Fruit fly (Drosophila melanogaster) whole organism, embryonic: ENCODE results near the gene pav.

Experiments used
- Atf-2 ChIP-seq: fragments of 200-800 bp; sonication (Bioruptor generic); optimal IDR thresholded peaks from 2 replicates; lab custom pipeline; 2016; ENCODE audit warnings: missing biosample characterization, missing genetic modification characterization
- Atf3 ChIP-seq: fragments of 200-800 bp; sonication (Bioruptor generic); optimal IDR thresholded peaks from 3 replicates; lab custom pipeline; 2016; ENCODE audit warnings: missing biosample characterization, missing genetic modification characterization
- CG10321 ChIP-seq: fragments of 200-800 bp; sonication (Bioruptor generic); IDR thresholded peaks from 2 replicates; pipeline ENCODE4 v1.3.6; 2022; ENCODE audit warnings: missing biosample characterization, missing genetic modification characterization
- CG11560 ChIP-seq: fragments of 200-800 bp; sonication (Bioruptor generic); IDR thresholded peaks from 3 replicates; pipeline ENCODE4 v1.3.6; 2022; ENCODE audit warnings: missing biosample characterization, missing genetic modification characterization
- CG11695 ChIP-seq: fragments of 200-800 bp; sonication (Bioruptor generic); IDR thresholded peaks from 3 replicates; pipeline ENCODE4 v1.3.6; 2022; ENCODE audit warnings: missing biosample characterization, missing genetic modification characterization
- CG12769 ChIP-seq: fragments of 200-800 bp; sonication (Bioruptor generic); optimal IDR thresholded peaks from 2 replicates; lab custom pipeline; 2019; ENCODE audit warnings: missing biosample characterization, mild to moderate bottlenecking, missing genetic modification characterization, moderate library complexity
- CG13296 ChIP-seq: fragments of 200-800 bp; sonication (Bioruptor generic); optimal IDR thresholded peaks from 3 replicates; lab custom pipeline; 2018; ENCODE audit warnings: missing biosample characterization, mild to moderate bottlenecking, missing genetic modification characterization
- CG13894 ChIP-seq: fragments of 200-800 bp; sonication (Bioruptor generic); optimal IDR thresholded peaks from 3 replicates; lab custom pipeline; 2018; ENCODE audit warnings: missing biosample characterization, mild to moderate bottlenecking, missing genetic modification characterization, moderate library complexity
- CG14050 ChIP-seq: fragments of 200-800 bp; sonication (Bioruptor generic); IDR thresholded peaks from 3 replicates; pipeline ENCODE4 v1.3.6; 2022; ENCODE audit warnings: missing biosample characterization, missing genetic modification characterization
- CG16815 ChIP-seq: fragments of 200-800 bp; sonication (Bioruptor generic); optimal IDR thresholded peaks from 3 replicates; lab custom pipeline; 2017; ENCODE audit warnings: missing biosample characterization, mild to moderate bottlenecking, missing genetic modification characterization
- CG18262 ChIP-seq: fragments of 200-800 bp; optimal IDR thresholded peaks from 3 replicates; lab custom pipeline; 2019; ENCODE audit warnings: missing biosample characterization, mild to moderate bottlenecking, missing genetic modification characterization, moderate library complexity
- CG18599 ChIP-seq: fragments of 200-800 bp; sonication (Bioruptor generic); optimal IDR thresholded peaks from 3 replicates; lab custom pipeline; 2017; ENCODE audit warnings: missing biosample characterization, missing genetic modification characterization, mild to moderate bottlenecking, moderate library complexity, missing genetic modification reagents
- CG32772 ChIP-seq: fragments of 200-800 bp; sonication (Bioruptor generic); IDR thresholded peaks from 2 replicates; pipeline ENCODE4 v1.3.6; 2022; ENCODE audit warnings: missing biosample characterization, missing genetic modification characterization
- CG42726 ChIP-seq: fragments of 200-800 bp; sonication (Bioruptor generic); IDR thresholded peaks from 2 replicates; pipeline ENCODE4 v1.3.6; 2022; ENCODE audit warnings: missing biosample characterization, missing genetic modification characterization; ENCODE audit not compliant: partially characterized antibody
- CG5180 ChIP-seq: fragments of 200-800 bp; sonication (Bioruptor generic); optimal IDR thresholded peaks from 3 replicates; lab custom pipeline; 2017; ENCODE audit warnings: missing biosample characterization, missing genetic modification characterization, mild to moderate bottlenecking, moderate library complexity, missing genetic modification reagents
- CG8281 ChIP-seq: fragments of 200-800 bp; sonication (Bioruptor generic); optimal IDR thresholded peaks from 2 replicates; lab custom pipeline; 2018; ENCODE audit warnings: missing biosample characterization, mild to moderate bottlenecking, missing genetic modification characterization, moderate library complexity
- CG8478 ChIP-seq: fragments of >200 bp; optimal IDR thresholded peaks from 2 replicates; lab custom pipeline; 2018
- CkIIα-i1 ChIP-seq: fragments of 200-800 bp; sonication (Bioruptor generic); IDR thresholded peaks from 2 replicates; pipeline ENCODE4 v1.3.6; 2022; ENCODE audit warnings: missing biosample characterization, missing genetic modification characterization
- Deaf1 ChIP-seq: fragments of 200-800 bp; optimal IDR thresholded peaks from 3 replicates; lab custom pipeline; 2019; ENCODE audit warnings: missing biosample characterization, mild to moderate bottlenecking, missing genetic modification characterization, moderate library complexity
- HHEX ChIP-seq: fragments of 200-800 bp; sonication (Bioruptor generic); optimal IDR thresholded peaks from 3 replicates; lab custom pipeline; 2017; ENCODE audit warnings: missing biosample characterization, mild to moderate bottlenecking, missing genetic modification characterization, missing genetic modification reagents
- Hey ChIP-seq: fragments of 200-800 bp; sonication (Bioruptor generic); optimal IDR thresholded peaks from 3 replicates; lab custom pipeline; 2018; ENCODE audit warnings: missing biosample characterization, mild to moderate bottlenecking, missing genetic modification characterization
- Hmx ChIP-seq: fragments of 200-800 bp; sonication (Bioruptor generic); optimal IDR thresholded peaks from 2 replicates; lab custom pipeline; 2016; ENCODE audit warnings: missing biosample characterization, missing genetic modification characterization
- Med ChIP-seq: fragments of 200-800 bp; sonication (Bioruptor generic); peaks from one replicate; lab custom pipeline; 2016; ENCODE audit warnings: missing biosample characterization, missing genetic modification characterization, mild to moderate bottlenecking, inconsistent platforms, moderate library complexity
- NC2β ChIP-seq: fragments of 200-800 bp; sonication (Bioruptor generic); optimal IDR thresholded peaks from 2 replicates; lab custom pipeline; 2016; ENCODE audit warnings: missing biosample characterization, missing genetic modification characterization
- Sox100B ChIP-seq: fragments of 200-800 bp; sonication (Bioruptor generic); optimal IDR thresholded peaks from 3 replicates; lab custom pipeline; 2018; ENCODE audit warnings: missing biosample characterization, mild to moderate bottlenecking, missing genetic modification characterization
- Sox102F ChIP-seq: fragments of 200-800 bp; sonication (Bioruptor generic); optimal IDR thresholded peaks from 2 replicates; lab custom pipeline; 2018; ENCODE audit warnings: missing biosample characterization, mild to moderate bottlenecking, missing genetic modification characterization, moderate library complexity
- Usf ChIP-seq: fragments of 200-800 bp; sonication (Bioruptor generic); optimal IDR thresholded peaks from 2 replicates; lab custom pipeline; 2017; ENCODE audit warnings: missing genotype, missing biosample characterization, missing genetic modification characterization
- abd-A ChIP-seq: fragments of 200-800 bp; sonication (Bioruptor generic); optimal IDR thresholded peaks from 3 replicates; lab custom pipeline; 2019; ENCODE audit warnings: missing biosample characterization, mild to moderate bottlenecking, missing genetic modification characterization, moderate library complexity
- bab2 ChIP-seq: fragments of 200-800 bp; sonication (Bioruptor generic); optimal IDR thresholded peaks from 2 replicates; lab custom pipeline; 2016; ENCODE audit warnings: missing biosample characterization, missing genetic modification characterization
- cg ChIP-seq: fragments of 200-800 bp; sonication (Bioruptor generic); optimal IDR thresholded peaks from 3 replicates; lab custom pipeline; 2019; ENCODE audit warnings: missing biosample characterization, mild to moderate bottlenecking, missing genetic modification characterization, moderate library complexity
- crc ChIP-seq: fragments of 200-800 bp; sonication (Bioruptor generic); optimal IDR thresholded peaks from 2 replicates; lab custom pipeline; 2016; ENCODE audit warnings: missing biosample characterization, missing genetic modification characterization
- croc ChIP-seq: fragments of 200-800 bp; sonication (Bioruptor generic); conservative IDR thresholded peaks from 3 replicates; pipeline ENCODE4 v1.3.6; 2022; ENCODE audit warnings: missing biosample characterization, missing genetic modification characterization
- exex ChIP-seq: fragments of 200-800 bp; sonication (Bioruptor generic); optimal IDR thresholded peaks from 4 replicates; lab custom pipeline; 2018; ENCODE audit warnings: missing biosample characterization, mild to moderate bottlenecking, missing genetic modification characterization, moderate library complexity
- eyg ChIP-seq: fragments of 200-800 bp; sonication (Bioruptor generic); optimal IDR thresholded peaks from 3 replicates; lab custom pipeline; 2016; ENCODE audit warnings: missing biosample characterization, missing genetic modification characterization
- gt ChIP-seq: fragments of 200-800 bp; sonication (Bioruptor generic); IDR thresholded peaks from 2 replicates; pipeline ENCODE4 v1.3.6; 2022; ENCODE audit warnings: missing biosample characterization, missing genetic modification characterization
- ham ChIP-seq: fragments of 200-800 bp; sonication (Bioruptor generic); IDR thresholded peaks from 2 replicates; pipeline ENCODE4 v1.3.6; 2022; ENCODE audit warnings: missing biosample characterization, missing genetic modification characterization
- hkb ChIP-seq, 2 experiments: fragments of 200-800 bp in 1 of 2; fragments of >200 bp in 1 of 2; sonication (Bioruptor generic) in 1 of 2; IDR thresholded peaks in 1 of 2; optimal IDR thresholded peaks in 1 of 2; 2 replicates each; pipeline versions ENCODE4 v1.3.6 to Lab custom; 2017 to 2022; ENCODE audit warnings: missing biosample characterization in 1 of 2, missing genetic modification characterization in 1 of 2
- mam ChIP-seq: fragments of 200-800 bp; sonication (Bioruptor generic); optimal IDR thresholded peaks from 3 replicates; lab custom pipeline; 2016; ENCODE audit warnings: missing biosample characterization, missing genetic modification characterization
- mld ChIP-seq: fragments of 200-800 bp; sonication (Bioruptor generic); IDR thresholded peaks from 3 replicates; pipeline ENCODE4 v1.3.6; 2022; ENCODE audit warnings: missing biosample characterization, missing genetic modification characterization; ENCODE audit not compliant: partially characterized antibody
- odd ChIP-seq: fragments of 200-800 bp; sonication (Bioruptor generic); optimal IDR thresholded peaks from 2 replicates; lab custom pipeline; 2017; ENCODE audit warnings: missing biosample characterization, mild to moderate bottlenecking, missing genetic modification characterization
- onecut ChIP-seq: fragments of 200-800 bp; sonication (Bioruptor generic); IDR thresholded peaks from 2 replicates; pipeline ENCODE4 v1.3.6; 2022; ENCODE audit warnings: missing biosample characterization, missing genetic modification characterization
- pho ChIP-seq: fragments of 200-800 bp; sonication (Bioruptor generic); optimal IDR thresholded peaks from 2 replicates; lab custom pipeline; 2016; ENCODE audit warnings: missing biosample characterization, missing genetic modification characterization
- scrt ChIP-seq: fragments of 200-800 bp; sonication (Bioruptor generic); optimal IDR thresholded peaks from 2 replicates; lab custom pipeline; 2018; ENCODE audit warnings: missing biosample characterization, mild to moderate bottlenecking, missing genetic modification characterization, moderate library complexity
- sima ChIP-seq: fragments of 200-800 bp; sonication (Bioruptor generic); optimal IDR thresholded peaks from 2 replicates; lab custom pipeline; 2016; ENCODE audit warnings: missing biosample characterization, missing genetic modification characterization
- slou ChIP-seq: fragments of 200-800 bp; sonication (Bioruptor generic); optimal IDR thresholded peaks from 3 replicates; lab custom pipeline; 2016; ENCODE audit warnings: missing biosample characterization, missing genetic modification characterization
- sob ChIP-seq: fragments of 200-800 bp; sonication (Bioruptor generic); IDR thresholded peaks from 2 replicates; pipeline ENCODE4 v1.3.6; 2022; ENCODE audit warnings: missing biosample characterization, missing genetic modification characterization
- tna ChIP-seq: fragments of 200-800 bp; sonication (Bioruptor generic); IDR thresholded peaks from 2 replicates; pipeline ENCODE4 v1.3.6; 2022; ENCODE audit warnings: missing biosample characterization, missing genetic modification characterization; ENCODE audit not compliant: partially characterized antibody
- usp ChIP-seq: fragments of >200 bp; optimal IDR thresholded peaks from 2 replicates; lab custom pipeline; 2017; ENCODE audit warnings: missing biosample characterization, missing genetic modification characterization
- vvl ChIP-seq: fragments of 200-800 bp; sonication (Bioruptor generic); IDR thresholded peaks from 2 replicates; pipeline ENCODE4 v1.3.6; 2022; ENCODE audit warnings: missing biosample characterization, missing genetic modification characterization
- zen2 ChIP-seq: fragments of 200-800 bp; sonication (Bioruptor generic); IDR thresholded peaks from 3 replicates; pipeline ENCODE4 v1.3.6; 2022; ENCODE audit warnings: missing biosample characterization, missing genetic modification characterization; ENCODE audit not compliant: partially characterized antibody

Gene pav

DNA sequence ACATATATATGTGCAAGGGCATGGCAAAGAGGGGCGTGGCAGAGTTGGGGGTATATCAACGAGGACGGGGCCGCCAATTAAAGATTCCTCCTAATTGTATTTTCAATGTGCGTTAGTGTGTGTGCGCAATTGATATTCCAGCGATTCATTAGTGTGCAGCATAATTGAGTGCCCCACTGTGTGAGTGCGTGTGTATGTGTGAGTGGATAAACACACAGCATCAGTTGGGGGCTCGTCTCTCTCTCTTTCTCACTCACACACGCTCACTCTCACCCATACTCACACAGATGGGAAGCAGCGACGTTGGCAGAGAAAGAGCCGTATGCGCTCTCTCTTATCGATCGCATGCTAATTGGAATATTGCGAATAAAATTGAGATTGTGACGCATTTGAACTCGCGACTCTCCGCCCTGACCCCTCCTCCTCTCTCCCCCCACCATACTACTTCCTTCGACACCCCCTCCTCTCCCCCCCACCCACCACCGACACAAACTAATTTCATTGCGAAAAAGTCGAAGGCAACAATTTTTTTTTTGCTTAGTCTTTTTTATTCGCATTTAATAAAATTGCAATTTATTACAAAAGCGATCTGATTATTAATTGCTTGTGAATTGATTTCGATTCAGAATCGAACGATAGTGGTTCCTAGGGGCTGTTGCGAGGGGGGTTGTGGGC is 8.8 kb upstream of the pav start (continued):
- TF ChIP-seq exex (tag; lab: Kevin White, UChicago), result no peak
- TF ChIP-seq CG10321 (GFP tag; lab: Robert Waterston, UW), result no peak
- peak; percentile 30; the same call in 1 of the 2 replicates for TF ChIP-seq tna (GFP tag; lab: Robert Waterston, UW)
- no peak for TF ChIP-seq Usf (GFP tag; lab: Kevin White, UChicago)
- no peak for TF ChIP-seq HHEX (GFP tag; lab: Kevin White, UChicago)
- TF ChIP-seq CG32772 (GFP tag; lab: Robert Waterston, UW), result no peak
- TF ChIP-seq CG18599 (GFP tag; lab: Kevin White, UChicago), result no peak
- TF ChIP-seq NC2β (GFP tag; lab: Kevin White, UChicago), result no peak
- peak; percentile 65 for TF ChIP-seq onecut
- no peak for TF ChIP-seq crc (GFP tag; lab: Kevin White, UChicago)
- TF ChIP-seq eyg (GFP tag; lab: Kevin White, UChicago), result no peak
- no peak for TF ChIP-seq CG42726 (GFP tag; lab: Robert Waterston, UW)
- TF ChIP-seq vvl, result peak; percentile 57
- TF ChIP-seq pho (GFP tag; lab: Kevin White, UChicago), result no peak
- no peak for TF ChIP-seq bab2 (GFP tag; lab: Kevin White, UChicago)
- TF ChIP-seq CG16815 (GFP tag; lab: Kevin White, UChicago), result no peak
- TF ChIP-seq odd (GFP tag; lab: Kevin White, UChicago), result no peak
- peak; percentile 92 for TF ChIP-seq CG8478 (lab: Kevin White, UChicago)
- TF ChIP-seq usp (GFP tag; lab: Kevin White, UChicago), result no peak
- peak; percentile 94 for TF ChIP-seq cg (GFP tag; lab: Kevin White, UChicago)
- TF ChIP-seq sob (GFP tag; lab: Robert Waterston, UW), result no peak
- TF ChIP-seq CG5180 (GFP tag; lab: Kevin White, UChicago), result no peak
- no peak for TF ChIP-seq CG14050 (GFP tag; lab: Robert Waterston, UW)
- no peak for TF ChIP-seq croc (GFP tag; lab: Robert Waterston, UW)
- TF ChIP-seq Hey (tag; lab: Kevin White, UChicago), result no peak
- TF ChIP-seq Hmx, result no peak
- no peak for TF ChIP-seq CG12769
- TF ChIP-seq slou (GFP tag; lab: Kevin White, UChicago), result no peak
- no peak for TF ChIP-seq Atf3
- no peak for TF ChIP-seq ham (GFP tag; lab: Robert Waterston, UW)
- TF ChIP-seq CG13296 (GFP tag; lab: Kevin White, UChicago), result no peak
- TF ChIP-seq CG11560 (tag; lab: Robert Waterston, UW), result no peak
- TF ChIP-seq CG11695, result no peak
- TF ChIP-seq gt (GFP tag; lab: Robert Waterston, UW), result no peak
- no peak for TF ChIP-seq hkb (optimal IDR thresholded peaks at IDR 0.05; lab: Kevin White, UChicago)
- TF ChIP-seq hkb (GFP tag; IDR thresholded peaks at IDR 0.05; lab: Robert Waterston, UW), result no peak
- TF ChIP-seq zen2 (GFP tag; lab: Robert Waterston, UW), result no peak

DNA sequence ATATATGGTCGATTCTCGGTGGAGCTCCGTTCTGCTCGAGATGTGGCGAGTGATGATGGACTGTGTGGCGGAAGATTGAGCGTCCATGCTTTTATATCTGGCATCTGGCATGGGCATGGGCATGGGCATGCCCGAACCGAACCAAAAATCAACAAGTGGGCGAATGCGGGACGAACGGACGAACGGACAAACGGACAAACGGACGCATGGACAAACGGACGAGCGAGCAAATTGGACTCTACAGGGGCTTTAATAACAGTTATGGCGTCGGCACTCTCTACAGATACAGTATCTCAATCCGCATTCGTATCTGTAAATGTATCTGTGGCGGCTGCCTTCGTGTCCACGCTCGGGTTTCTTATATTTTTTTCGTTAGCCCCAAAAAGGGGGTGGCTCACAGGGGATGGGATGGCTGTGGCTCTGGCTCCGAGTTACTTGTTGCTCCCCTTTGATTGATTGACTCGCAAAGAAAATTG is 6.4 kb upstream of the pav start, which contains the start of gene ImpL2:
TSS of gene ImpL2 (minus strand) at position 51 of the 476 bp plus-strand sequence.
- TF ChIP-seq Med (GFP tag; lab: Kevin White, UChicago) (peak; percentile 36), CG13894 (tag; lab: Kevin White, UChicago) (peak; percentile 91), CG8281 (peak; percentile 79), Atf-2 (GFP tag; lab: Kevin White, UChicago) (no peak), CG18262 (tag; lab: Kevin White, UChicago) (no peak), sima (GFP tag; lab: Kevin White, UChicago) (no peak), Sox100B (no peak), scrt (GFP tag; lab: Kevin White, UChicago) (peak; percentile 79), Deaf1 (peak; percentile 93), abd-A (peak; percentile 45), zen2 (GFP tag; lab: Robert Waterston, UW) (no peak), mld (GFP tag; lab: Robert Waterston, UW) (no peak), Sox102F (GFP tag; lab: Kevin White, UChicago) (no peak), CkIIα-i1 (GFP tag; lab: Robert Waterston, UW) (no peak), mam (GFP tag; lab: Kevin White, UChicago) (no peak)
